Worm (Caenorhabditis elegans): ENCODE results near the gene F26F12.2.

- TF ChIP-seq snpc-4 (GFP tag; optimal IDR thresholded peaks at IDR 0.05) (no peak), snpc-4 (tag; optimal IDR thresholded peaks at IDR 0.05) (no peak), nfyb-1 (GFP tag; IDR thresholded peaks at IDR 0.05) (no peak), ama-1 (optimal IDR thresholded peaks at IDR 0.05) (no peak), ama-1 (GFP tag; optimal IDR thresholded peaks at IDR 0.05) (no peak), nhr-27 (tag; optimal IDR thresholded peaks at IDR 0.05) (no peak), F33H1.4 (GFP tag; IDR thresholded peaks at IDR 0.05) (no peak), unc-62 (GFP tag; optimal IDR thresholded peaks at IDR 0.05) (no peak)
Observed at ce11 chrV:5820401-5820800, 18.0 kb downstream of the F26F12.2 start.
